Fruit fly (Drosophila melanogaster) Kc167 (cell line): Measurements from ENCODE around the gene Rpt3.

Experiments
- Myc ChIP-seq: fragments of >200 bp; optimal IDR thresholded peaks from 2 replicates; lab custom pipeline; 2017; ENCODE audit warnings: missing external identifiers
- Sin3A ChIP-seq: fragments of >200 bp; optimal IDR thresholded peaks from 2 replicates; lab custom pipeline; 2018; ENCODE audit warnings: missing external identifiers
- h ChIP-seq: fragments of >200 bp; optimal IDR thresholded peaks from 3 replicates; lab custom pipeline; 2018; ENCODE audit warnings: missing external identifiers
- insv ChIP-seq: fragments of >200 bp; optimal IDR thresholded peaks from 3 replicates; lab custom pipeline; 2018; ENCODE audit warnings: missing external identifiers
- psq ChIP-seq: fragments of >200 bp; optimal IDR thresholded peaks from 2 replicates; lab custom pipeline; 2017; ENCODE audit warnings: missing external identifiers
- ttk ChIP-seq: sonication (Bioruptor generic); optimal IDR thresholded peaks from 2 replicates; lab custom pipeline; 2017; ENCODE audit warnings: missing external identifiers

Rpt3 gene

DNA sequence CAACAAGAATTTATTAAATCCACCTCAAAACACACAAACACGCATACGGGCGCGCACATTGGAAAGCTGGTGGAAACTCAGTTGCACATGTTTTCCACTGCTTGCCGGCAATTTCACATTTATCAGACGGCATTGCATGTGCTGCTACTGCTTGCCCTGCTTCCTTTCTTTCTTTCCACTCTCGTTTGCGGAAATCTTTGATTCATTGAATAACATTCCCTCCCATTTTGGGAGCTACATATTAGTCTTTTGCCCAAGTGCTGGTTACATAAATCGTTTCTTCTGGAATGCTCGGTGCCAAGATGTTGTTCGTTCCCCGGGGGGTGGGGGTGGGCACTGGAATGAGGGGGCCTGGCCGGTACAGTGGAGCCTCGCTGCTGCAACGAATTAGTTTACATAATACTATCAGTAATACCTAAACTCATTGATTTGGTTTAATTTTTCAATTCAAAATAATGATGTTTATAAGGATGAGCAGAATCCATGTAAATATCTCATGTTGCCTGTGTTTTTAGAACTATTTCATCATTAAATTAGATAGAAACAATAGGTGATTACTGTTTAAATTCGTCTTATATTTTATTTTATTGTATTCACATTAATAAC, 16.0 kb upstream of the Rpt3 start:
- no peak for TF ChIP-seq h (lab: Kevin White, UChicago)
- TF ChIP-seq psq (lab: Kevin White, UChicago) = no peak
- TF ChIP-seq Sin3A (lab: Kevin White, UChicago) = no peak
- TF ChIP-seq Myc (lab: Kevin White, UChicago) = no peak

DNA sequence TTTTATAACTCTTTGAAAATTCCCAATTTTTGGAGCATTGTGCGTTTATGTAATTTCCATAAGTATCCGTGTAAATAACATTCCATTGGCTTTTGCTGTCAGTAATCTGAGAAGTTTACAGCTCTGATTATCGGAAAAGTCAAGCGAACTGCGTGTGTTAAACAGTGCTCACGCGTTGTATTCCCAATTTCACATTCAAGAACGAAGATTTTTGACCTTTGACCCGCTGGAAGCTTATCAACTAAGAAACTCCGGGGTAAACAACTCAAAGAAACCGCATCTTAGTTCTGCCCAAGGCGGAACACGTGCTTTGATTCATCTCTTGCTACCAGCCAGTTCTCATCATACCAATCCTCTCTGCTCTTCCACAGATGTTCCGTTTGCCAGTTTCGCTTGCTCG, 15.2 kb upstream of the Rpt3 start:
- TF ChIP-seq Sin3A (lab: Kevin White, UChicago) = no peak
- TF ChIP-seq ttk (lab: Kevin White, UChicago) = no peak
- no peak for TF ChIP-seq psq (lab: Kevin White, UChicago)
- TF ChIP-seq h (lab: Kevin White, UChicago) = no peak
- TF ChIP-seq insv (lab: Kevin White, UChicago) = no peak
- no peak for TF ChIP-seq Myc (lab: Kevin White, UChicago)

DNA sequence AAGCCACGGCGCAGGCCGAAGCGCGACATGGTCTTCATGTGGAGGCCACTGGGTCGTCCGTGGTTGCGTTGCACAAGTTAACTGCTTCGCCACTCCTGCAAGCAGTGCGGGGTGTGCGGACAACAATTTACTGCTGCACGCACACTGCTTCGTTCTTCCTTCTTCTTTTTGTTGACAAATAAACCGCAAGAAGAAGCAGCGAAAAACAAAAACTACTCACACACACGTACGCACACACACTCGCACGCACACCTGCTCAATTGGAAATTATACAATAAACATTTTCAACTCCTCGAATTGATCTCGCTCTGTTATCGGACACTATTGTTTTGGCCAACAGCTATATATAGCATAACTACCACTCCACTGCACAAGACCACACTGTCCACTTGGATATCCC, 1.3 kb upstream of the Rpt3 start:
- TF ChIP-seq ttk (lab: Kevin White, UChicago) (no peak), h (lab: Kevin White, UChicago) (no peak), Myc (lab: Kevin White, UChicago) (no peak), psq (lab: Kevin White, UChicago) (no peak), insv (lab: Kevin White, UChicago) (no peak), Sin3A (lab: Kevin White, UChicago) (no peak)

DNA sequence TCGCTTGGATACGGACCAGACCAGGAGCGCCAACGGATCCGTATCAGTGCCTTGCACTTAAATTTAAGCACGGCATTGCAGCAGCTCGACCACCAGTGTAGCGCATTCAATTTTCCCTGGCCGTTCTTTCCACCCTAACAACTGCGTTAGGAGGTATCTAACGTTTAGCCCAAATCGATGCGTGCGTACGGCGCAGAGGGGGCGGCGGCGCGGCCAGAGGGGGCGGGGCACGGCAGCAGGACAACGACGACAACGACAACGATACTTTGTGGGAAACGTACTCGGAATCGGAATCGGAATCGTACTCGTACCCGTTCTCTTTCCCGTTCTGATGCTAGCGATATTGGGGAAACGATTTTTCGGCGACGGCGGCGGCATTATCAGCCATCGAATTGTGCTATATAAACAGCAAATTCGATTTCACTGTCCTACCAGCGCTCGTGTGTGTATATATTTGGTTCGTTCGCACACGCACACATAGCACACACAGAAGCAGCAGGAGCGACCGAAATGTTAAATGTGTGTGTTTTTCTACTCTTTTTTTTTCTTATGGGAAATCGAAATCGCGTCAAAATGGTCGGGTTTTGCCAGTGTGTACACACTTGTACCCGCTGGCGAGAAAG, 664 bp upstream of the Rpt3 start, which contains the start of gene CG11122:
CG11122 (minus strand) TSS at position 601 of the 623 bp plus-strand sequence.
- TF ChIP-seq ttk (lab: Kevin White, UChicago) (no peak), h (lab: Kevin White, UChicago) (no peak), Sin3A (lab: Kevin White, UChicago) (no peak), psq (lab: Kevin White, UChicago) (no peak), Myc (lab: Kevin White, UChicago) (no peak), insv (lab: Kevin White, UChicago) (no peak)

DNA sequence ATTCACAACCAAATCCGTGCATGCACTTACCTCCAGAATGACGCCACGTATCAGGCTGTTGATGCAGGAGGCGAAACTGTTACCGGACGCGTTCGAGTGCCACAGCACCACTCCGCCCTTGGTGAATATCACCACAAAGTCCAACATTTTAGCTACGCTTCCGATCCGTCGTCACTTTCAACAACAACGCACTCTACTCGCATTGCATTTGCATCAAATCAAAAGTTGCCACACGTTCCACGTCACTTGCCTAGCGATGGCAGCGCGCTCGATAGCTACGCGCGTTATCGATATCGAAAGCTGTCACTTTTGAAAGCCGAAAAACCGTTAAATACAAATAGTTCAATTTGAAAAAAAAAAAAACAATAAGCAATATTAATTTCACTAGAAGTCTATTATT, 3.9 kb downstream of the Rpt3 start, which contains the start of gene SrpRalpha:
SrpRalpha (minus strand) TSS at position 260 of the 400 bp plus-strand sequence.
- TF ChIP-seq insv (lab: Kevin White, UChicago) (no peak), ttk (lab: Kevin White, UChicago) (no peak), psq (lab: Kevin White, UChicago) (no peak), Myc (lab: Kevin White, UChicago) (no peak), Sin3A (lab: Kevin White, UChicago) (no peak), h (lab: Kevin White, UChicago) (no peak)

DNA sequence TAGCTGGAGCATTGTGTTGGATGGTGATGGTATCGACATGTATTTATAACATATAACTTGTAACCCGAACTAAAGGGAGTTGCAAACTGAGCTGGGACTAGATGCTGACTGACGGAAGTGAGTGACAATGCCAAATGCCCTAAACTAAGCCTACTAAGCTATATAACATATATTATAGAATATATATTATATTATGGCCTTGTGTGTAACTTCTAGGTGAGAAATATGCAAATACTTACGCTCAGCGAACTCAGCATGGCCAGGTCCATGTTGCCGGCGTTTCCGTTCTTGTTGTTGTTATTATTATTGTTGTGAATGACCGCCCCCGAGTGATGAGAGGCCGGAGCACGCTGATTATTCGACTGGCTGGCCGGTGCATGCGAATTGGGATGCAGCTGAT, 7.4 kb downstream of the Rpt3 start, which contains the start of gene CG44385:
CG44385 (minus strand) TSS at position 101 of the 400 bp plus-strand sequence.
- TF ChIP-seq Sin3A (lab: Kevin White, UChicago) = no peak

DNA sequence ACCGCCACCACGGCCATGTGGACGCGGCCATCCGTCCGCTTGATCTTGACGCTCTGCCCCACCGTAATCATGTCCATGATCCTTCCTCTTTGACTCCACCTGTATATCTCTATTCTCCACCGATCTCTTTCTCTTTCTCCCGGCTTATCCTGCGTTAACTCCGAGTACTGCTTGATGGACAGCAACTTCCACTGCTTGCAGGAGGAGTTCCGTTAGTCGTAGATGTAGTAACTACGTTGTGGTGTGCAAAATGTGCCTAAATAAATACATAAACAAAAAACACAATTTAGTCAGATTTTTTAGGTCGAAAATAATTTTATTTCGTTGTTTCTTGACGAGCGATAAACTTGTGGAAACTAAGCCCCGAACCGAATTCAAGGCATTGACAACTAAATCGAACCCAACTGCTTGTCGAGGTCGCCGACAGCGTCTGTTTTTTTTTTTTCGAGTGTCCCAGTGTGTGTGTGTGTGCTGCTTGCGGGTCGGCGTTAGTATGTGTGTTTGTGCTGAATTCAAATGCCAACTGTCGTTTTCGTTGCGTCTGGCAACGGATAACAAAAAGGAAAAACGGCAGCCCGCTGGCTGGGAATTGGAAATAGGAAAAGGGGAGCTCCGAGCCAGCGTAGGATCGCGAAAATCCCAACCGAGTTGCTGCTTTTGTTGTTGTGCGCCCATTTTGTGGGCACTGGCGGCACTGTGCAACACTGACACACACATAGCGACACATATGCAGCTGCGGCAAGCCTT, 11.1 kb downstream of the Rpt3 start:
- no peak for TF ChIP-seq ttk (lab: Kevin White, UChicago)
- TF ChIP-seq h (lab: Kevin White, UChicago) = no peak
- no peak for TF ChIP-seq insv (lab: Kevin White, UChicago)
- TF ChIP-seq Myc (lab: Kevin White, UChicago) = no peak
- no peak for TF ChIP-seq psq (lab: Kevin White, UChicago)
- no peak for TF ChIP-seq Sin3A (lab: Kevin White, UChicago)

DNA sequence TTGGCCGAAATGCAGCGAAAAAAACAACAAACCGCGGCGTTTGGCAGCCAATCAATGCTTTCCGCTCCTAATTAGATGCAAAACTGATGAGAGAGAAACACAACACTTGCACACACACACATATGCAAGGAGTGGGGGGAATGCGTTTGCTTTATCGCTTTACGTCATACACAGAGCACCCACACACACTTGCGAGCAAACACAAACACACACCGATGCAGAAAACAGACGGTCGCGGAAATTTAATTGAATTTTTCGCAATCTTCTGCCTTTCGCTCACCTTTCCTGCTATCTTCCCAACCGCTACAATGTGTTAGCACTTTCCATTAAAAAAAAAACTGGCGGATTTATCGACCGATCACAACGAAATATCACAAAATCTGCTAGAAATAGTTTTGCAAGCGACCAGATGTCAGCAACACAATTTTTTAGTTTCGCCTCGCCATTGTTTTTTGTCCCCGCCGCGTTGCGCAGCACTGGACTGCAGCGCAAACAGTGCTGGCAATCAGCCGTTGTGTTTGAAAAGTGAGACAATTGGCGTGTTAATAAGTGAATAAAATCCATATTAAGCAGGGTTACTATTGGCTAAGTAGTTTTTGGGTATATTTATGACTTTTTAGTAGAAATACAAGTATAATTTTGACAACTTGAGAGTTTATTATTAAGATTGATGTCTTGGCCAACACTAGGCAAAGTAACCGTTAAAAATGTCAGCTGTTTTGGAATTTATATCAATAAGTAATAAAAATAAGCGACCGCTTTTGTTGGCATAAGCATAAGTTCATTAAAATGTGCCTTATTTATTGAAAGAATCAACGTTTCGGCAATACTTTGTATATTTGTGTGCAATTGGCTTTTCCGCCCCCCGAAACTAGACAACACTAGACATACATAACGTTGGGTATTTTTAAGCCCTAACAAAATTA, 11.9 kb downstream of the Rpt3 start, which contains the start of gene Klp10A:
Klp10A (minus strand) TSS at position 532 of the 926 bp plus-strand sequence.
- TF ChIP-seq Sin3A (lab: Kevin White, UChicago) (no peak), psq (lab: Kevin White, UChicago) (no peak), h (lab: Kevin White, UChicago) (no peak), ttk (lab: Kevin White, UChicago) (no peak), insv (lab: Kevin White, UChicago) (no peak), Myc (lab: Kevin White, UChicago) (no peak)

DNA sequence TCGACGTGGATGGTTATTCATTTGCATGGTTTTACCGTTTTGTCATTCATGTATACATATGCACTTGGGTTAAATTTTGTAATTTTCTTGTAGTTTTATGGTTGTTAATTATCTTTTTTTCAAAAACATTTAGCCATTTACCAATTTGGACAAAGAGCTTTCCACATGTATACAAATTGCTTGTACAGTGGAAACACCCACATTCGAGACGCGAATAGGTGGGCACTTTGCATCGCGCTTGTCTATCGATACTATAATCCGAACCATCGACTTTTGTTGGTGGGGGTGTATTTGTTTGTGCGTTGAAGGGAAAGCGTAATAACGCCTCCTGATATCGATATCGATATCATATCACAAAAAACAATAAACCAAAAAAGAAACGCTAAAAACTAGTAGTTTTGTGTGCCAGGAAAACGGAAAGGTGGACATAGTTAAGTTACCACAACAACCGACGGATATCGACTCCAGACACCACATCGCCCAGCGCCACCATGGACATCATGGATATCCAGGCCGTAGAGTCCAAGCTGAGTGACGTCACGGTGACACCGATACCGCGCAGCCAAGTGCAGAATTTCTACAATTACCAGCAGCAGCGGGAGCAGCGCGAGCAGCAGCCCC, 12.8 kb downstream of the Rpt3 start, which contains the start of gene CDK2AP1:
CDK2AP1 (plus strand) TSS at position 294 of the 621 bp plus-strand sequence.
- no peak for TF ChIP-seq h (lab: Kevin White, UChicago)
- no peak for TF ChIP-seq insv (lab: Kevin White, UChicago)
- TF ChIP-seq Sin3A (lab: Kevin White, UChicago) = no peak
- TF ChIP-seq ttk (lab: Kevin White, UChicago) = no peak
- no peak for TF ChIP-seq Myc (lab: Kevin White, UChicago)
- no peak for TF ChIP-seq psq (lab: Kevin White, UChicago)

DNA sequence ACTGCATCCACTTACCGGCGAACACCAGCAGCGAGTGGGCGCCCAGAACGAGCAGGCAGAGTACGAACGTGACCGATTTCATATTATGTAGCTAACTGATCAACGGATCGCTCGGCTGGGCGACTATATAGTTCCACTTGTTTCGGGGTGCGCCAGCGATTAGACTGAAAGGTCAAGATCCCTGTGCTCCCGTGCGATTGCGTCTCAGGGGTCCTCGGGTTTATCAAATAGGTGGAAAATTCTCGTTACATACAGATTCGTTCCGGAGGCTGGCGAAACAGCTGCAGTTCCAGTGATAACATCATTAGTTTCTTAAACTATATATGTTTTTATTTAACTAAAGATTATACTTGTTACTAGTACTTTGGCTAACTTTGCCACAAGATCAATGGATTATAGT, 15.3 kb downstream of the Rpt3 start, which contains the start of gene ssp7:
ssp7 (minus strand) TSS at position 101 of the 400 bp plus-strand sequence.
- TF ChIP-seq insv (lab: Kevin White, UChicago) (no peak), Sin3A (lab: Kevin White, UChicago) (no peak)
